Worm (Caenorhabditis elegans): ENCODE results near the gene F14F7.4.

The F14F7.4 gene

DNA sequence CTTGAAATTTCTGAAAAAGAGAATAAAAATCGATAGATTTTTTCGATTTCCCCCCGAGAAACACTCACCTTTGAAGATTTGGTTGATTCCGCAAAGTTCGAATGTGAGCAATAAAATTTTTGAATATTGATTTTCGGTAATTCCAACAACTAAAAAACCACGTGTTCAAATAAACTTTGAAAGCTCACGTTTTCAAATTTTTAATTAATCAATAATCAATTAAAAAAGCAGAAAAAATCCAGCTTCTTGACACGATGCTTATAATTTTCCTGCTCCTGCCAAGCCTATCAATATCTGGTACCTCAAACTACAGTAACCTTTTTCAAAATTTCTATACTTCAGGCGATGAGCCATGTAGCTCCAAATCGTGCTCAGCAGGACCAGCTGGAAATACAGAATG, 42.1 kb downstream of the F14F7.4 start, which contains the start of gene ZK1010.5:
ZK1010.5 (minus strand) TSS at position 101 of the 400 bp plus-strand sequence.
- no peak for TF ChIP-seq ets-4 (tag; optimal IDR thresholded peaks at IDR 0.05)
- no peak for TF ChIP-seq syd-9 (tag; optimal IDR thresholded peaks at IDR 0.05)
- no peak for TF ChIP-seq ceh-19 (GFP tag; optimal IDR thresholded peaks at IDR 0.05)
- no peak for TF ChIP-seq hlh-6 (tag; optimal IDR thresholded peaks at IDR 0.05)

DNA sequence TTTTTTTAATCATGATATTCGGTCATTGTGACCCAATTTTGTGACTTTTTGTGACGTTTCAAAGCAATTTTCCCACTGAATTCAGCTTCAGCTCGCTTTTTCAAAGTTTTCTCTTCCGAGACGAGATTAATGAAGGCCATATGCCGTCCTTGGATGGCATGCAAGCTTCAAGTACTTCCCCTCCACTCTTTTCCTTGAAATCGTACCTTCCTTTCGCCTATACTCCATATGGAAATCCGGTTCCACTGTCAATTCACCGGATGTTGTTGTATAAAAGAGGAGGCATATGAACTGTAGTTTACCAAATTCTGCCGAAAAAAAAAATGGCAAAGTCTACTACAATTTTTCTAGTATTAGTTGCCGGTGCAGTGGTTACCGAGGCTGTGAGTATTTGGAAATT, 48.7 kb downstream of the F14F7.4 start, which contains the start of gene ZK1010.4:
ZK1010.4 (plus strand) TSS at position 301 of the 400 bp plus-strand sequence.
- TF ChIP-seq ahr-1 (tag; optimal IDR thresholded peaks at IDR 0.05) (no peak), tbx-2 (tag; optimal IDR thresholded peaks at IDR 0.05) (no peak), ceh-9 (tag; optimal IDR thresholded peaks at IDR 0.05) (no peak), ets-4 (tag; optimal IDR thresholded peaks at IDR 0.05) (no peak), ceh-34 (tag; optimal IDR thresholded peaks at IDR 0.05) (no peak), ttx-3 (tag; optimal IDR thresholded peaks at IDR 0.05) (no peak), pros-1 (tag; optimal IDR thresholded peaks at IDR 0.05) (no peak), ceh-14 (tag; optimal IDR thresholded peaks at IDR 0.05) (no peak), ceh-22 (tag; optimal IDR thresholded peaks at IDR 0.05) (no peak), unc-42 (tag; optimal IDR thresholded peaks at IDR 0.05) (no peak), fax-1 (tag; optimal IDR thresholded peaks at IDR 0.05) (no peak), madf-2 (tag; optimal IDR thresholded peaks at IDR 0.05) (no peak), pag-3 (tag; optimal IDR thresholded peaks at IDR 0.05; ENCODE audit: borderline replicate concordance) (no peak), npax-4 (tag; optimal IDR thresholded peaks at IDR 0.05) (no peak), ceh-45 (GFP tag; IDR thresholded peaks at IDR 0.05) (no peak), ceh-2 (tag; optimal IDR thresholded peaks at IDR 0.05) (no peak), che-1 (tag; optimal IDR thresholded peaks at IDR 0.05) (no peak)

DNA sequence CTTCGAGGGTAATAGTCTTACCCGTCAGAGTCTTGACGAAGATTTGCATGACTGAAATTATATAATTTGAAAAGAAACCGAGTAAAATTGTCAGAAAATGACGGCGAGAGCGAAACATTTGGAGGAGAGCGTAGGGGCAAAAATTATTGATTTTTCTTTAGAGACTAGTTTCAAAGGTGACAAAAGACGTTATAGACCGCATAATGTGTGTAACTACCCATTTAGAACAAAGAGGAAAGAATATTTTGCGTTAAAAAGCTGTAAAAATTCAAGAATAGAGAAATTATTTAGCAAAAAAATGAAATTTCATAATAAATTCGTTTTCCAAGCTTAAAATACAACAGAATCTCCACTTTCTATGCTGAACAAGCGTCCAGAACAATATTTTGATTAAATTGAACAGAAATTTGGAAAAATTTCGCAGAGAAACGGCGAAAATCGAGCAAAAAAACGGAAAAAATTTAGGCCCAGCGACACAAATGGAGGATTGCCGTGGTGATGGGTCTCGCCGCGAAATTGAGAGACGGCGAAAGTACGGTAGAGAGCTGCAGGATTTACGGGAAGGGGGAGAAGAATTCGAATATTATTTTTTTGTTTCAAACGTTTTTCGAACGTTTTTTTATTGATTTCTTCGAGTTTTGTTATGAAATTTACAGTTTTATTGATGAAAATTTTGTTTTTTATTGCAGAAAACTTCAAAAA, 50.9 kb downstream of the F14F7.4 start, which contains the start of the genes ubq-2 and frg-1:
ubq-2 (minus strand) TSS at position 51 of the 702 bp plus-strand sequence.
frg-1 (plus strand) TSS at position 690 of the 702 bp plus-strand sequence.
- TF ChIP-seq ceh-31 (tag; optimal IDR thresholded peaks at IDR 0.05) (peak; percentile 29), ceh-45 (GFP tag; IDR thresholded peaks at IDR 0.05) (no peak), pros-1 (tag; optimal IDR thresholded peaks at IDR 0.05) (no peak), ceh-34 (tag; optimal IDR thresholded peaks at IDR 0.05) (peak; percentile 0), ceh-6 (GFP tag; optimal IDR thresholded peaks at IDR 0.05) (no peak), ceh-48 (tag; optimal IDR thresholded peaks at IDR 0.05) (peak; percentile 56), ceh-24 (tag; optimal IDR thresholded peaks at IDR 0.05) (no peak), T23F11.4 (GFP tag; optimal IDR thresholded peaks at IDR 0.05) (no peak), nfya-1 (tag; optimal IDR thresholded peaks at IDR 0.05) (peak; percentile 92), npax-4 (tag; optimal IDR thresholded peaks at IDR 0.05) (no peak), tbx-2 (tag; optimal IDR thresholded peaks at IDR 0.05) (peak; percentile 6), eyg-1 (tag; optimal IDR thresholded peaks at IDR 0.05) (no peak), F13H6.1 (tag; optimal IDR thresholded peaks at IDR 0.05) (no peak), rnt-1 (tag; optimal IDR thresholded peaks at IDR 0.05) (no peak), elt-2 (tag; optimal IDR thresholded peaks at IDR 0.05) (peak; percentile 17), dve-1 (tag; optimal IDR thresholded peaks at IDR 0.05) (peak; percentile 2)

Measured in whole organism, late embryonic.